Worm (Caenorhabditis elegans): Measurements from ENCODE around the gene Y57A10C.8.

Gene Y57A10C.8

ce11 chrII:12465557-12465956 lies 35.9 kb upstream of the Y57A10C.8 start, which contains the start of gene sre-37 (continued):
- TF ChIP-seq skn-1 (tag; optimal IDR thresholded peaks at IDR 0.05) (no peak), F16B12.6 (tag; optimal IDR thresholded peaks at IDR 0.05) (no peak)

- TF ChIP-seq unc-86 (tag; optimal IDR thresholded peaks at IDR 0.05) = no peak
- no peak for TF ChIP-seq C16A3.4 (tag; optimal IDR thresholded peaks at IDR 0.05)
- TF ChIP-seq zag-1 (tag; optimal IDR thresholded peaks at IDR 0.05) = no peak
- no peak for TF ChIP-seq jun-1 (tag; optimal IDR thresholded peaks at IDR 0.05)
- TF ChIP-seq nhr-237 (tag; optimal IDR thresholded peaks at IDR 0.05) = no peak
- no peak for TF ChIP-seq nhr-20 (tag; optimal IDR thresholded peaks at IDR 0.05)
Observed at ce11 chrII:12462244-12462643, 32.6 kb upstream of the Y57A10C.8 start, which contains the start of gene F15A4.2. F15A4.2 (plus strand) TSS chrII:12462544.

ce11 chrII:12460602-12461453 lies 31.2 kb upstream of the Y57A10C.8 start, which contains the start of gene tag-280:
tag-280 (plus strand) TSS chrII:12460652.
- TF ChIP-seq lir-3 (tag; optimal IDR thresholded peaks at IDR 0.05; ENCODE audit: poor library complexity) (no peak), efl-1 (optimal IDR thresholded peaks at IDR 0.05) (no peak), efl-1 (GFP tag; optimal IDR thresholded peaks at IDR 0.05 in 1 of 2) (peak in 1 of 2 experiments; percentile 59)

- peak; percentile 42 for TF ChIP-seq zip-4 (GFP tag; optimal IDR thresholded peaks at IDR 0.05)
- TF ChIP-seq tlp-1 (tag; optimal IDR thresholded peaks at IDR 0.05) = no peak
- peak; percentile 45 for TF ChIP-seq sox-4 (tag; optimal IDR thresholded peaks at IDR 0.05)
- peak; percentile 93 for TF ChIP-seq nhr-47 (tag; optimal IDR thresholded peaks at IDR 0.05)
- no peak for TF ChIP-seq C34B4.2 (tag; optimal IDR thresholded peaks at IDR 0.05)
- no peak for TF ChIP-seq nhr-12 (tag; optimal IDR thresholded peaks at IDR 0.05)
- no peak for TF ChIP-seq fkh-4 (tag; optimal IDR thresholded peaks at IDR 0.05; ENCODE audit: borderline replicate concordance)
- no peak for TF ChIP-seq Y116A8C.19 (tag; optimal IDR thresholded peaks at IDR 0.05; ENCODE audit: borderline replicate concordance)
- no peak for TF ChIP-seq ets-5 (GFP tag; IDR thresholded peaks at IDR 0.05)
- TF ChIP-seq rnt-1 (tag; optimal IDR thresholded peaks at IDR 0.05) = peak; percentile 91
- TF ChIP-seq unc-130 (tag; optimal IDR thresholded peaks at IDR 0.05) = peak; percentile 70
- TF ChIP-seq swsn-7 (tag; optimal IDR thresholded peaks at IDR 0.05) = peak; percentile 87
- TF ChIP-seq ztf-11 (tag; optimal IDR thresholded peaks at IDR 0.05) = peak in 1 of 2 experiments; percentile 28
- TF ChIP-seq mdl-1 (tag; optimal IDR thresholded peaks at IDR 0.05) = peak in 1 of 2 experiments; percentile 69
- peak; percentile 47 for TF ChIP-seq sup-37 (GFP tag; optimal IDR thresholded peaks at IDR 0.05)
- peak; percentile 67 for TF ChIP-seq C04F5.9 (tag; optimal IDR thresholded peaks at IDR 0.05)
- TF ChIP-seq xbp-1 (tag; optimal IDR thresholded peaks at IDR 0.05) = peak; percentile 87
- TF ChIP-seq ceh-63 (GFP tag; optimal IDR thresholded peaks at IDR 0.05) = no peak
- peak; percentile 86 for TF ChIP-seq grh-1 (GFP tag; IDR thresholded peaks at IDR 0.05)
- TF ChIP-seq egl-27 (tag; optimal IDR thresholded peaks at IDR 0.05) = no peak
- peak; percentile 89 for TF ChIP-seq nhr-19 (GFP tag; conservative IDR thresholded peaks at IDR 0.05)
- no peak for TF ChIP-seq ama-1 (optimal IDR thresholded peaks at IDR 0.05)
- TF ChIP-seq nhr-77 (tag; optimal IDR thresholded peaks at IDR 0.05) = peak; percentile 21
- TF ChIP-seq tbx-2 (tag; optimal IDR thresholded peaks at IDR 0.05) = peak; percentile 87
- TF ChIP-seq fos-1 (tag; optimal IDR thresholded peaks at IDR 0.05) = peak; percentile 78
- TF ChIP-seq hpl-2 (GFP tag; optimal IDR thresholded peaks at IDR 0.05) = no peak
- no peak for TF ChIP-seq nhr-28 (tag; optimal IDR thresholded peaks at IDR 0.05)
- TF ChIP-seq unc-86 (tag; optimal IDR thresholded peaks at IDR 0.05) = peak; percentile 86
- TF ChIP-seq blmp-1 (tag; optimal IDR thresholded peaks at IDR 0.05) = peak; percentile 65
- TF ChIP-seq fkh-8 (tag; optimal IDR thresholded peaks at IDR 0.05) = peak; percentile 87
- no peak for TF ChIP-seq hlh-17 (GFP tag; optimal IDR thresholded peaks at IDR 0.05; ENCODE audit: borderline replicate concordance)
- peak; percentile 74 for TF ChIP-seq aha-1 (tag; optimal IDR thresholded peaks at IDR 0.05)
- peak; percentile 98 to 99 (median 98) for TF ChIP-seq dpl-1 (GFP tag; optimal IDR thresholded peaks at IDR 0.05)
- TF ChIP-seq elt-2 (tag; optimal IDR thresholded peaks at IDR 0.05) = peak; percentile 48
- peak; percentile 84 for TF ChIP-seq dsc-1 (tag; optimal IDR thresholded peaks at IDR 0.05)
- TF ChIP-seq nhr-11 (tag; optimal IDR thresholded peaks at IDR 0.05) = peak; percentile 71
Observed at ce11 chrII:12459422-12459821, 29.8 kb upstream of the Y57A10C.8 start, which contains the start of gene tag-281. tag-281 (plus strand) TSS chrII:12459761.

Measured in whole organism, L1 larva.